Worm (Caenorhabditis elegans): ENCODE results near the gene C06E4.8.

The C06E4.8 gene

DNA sequence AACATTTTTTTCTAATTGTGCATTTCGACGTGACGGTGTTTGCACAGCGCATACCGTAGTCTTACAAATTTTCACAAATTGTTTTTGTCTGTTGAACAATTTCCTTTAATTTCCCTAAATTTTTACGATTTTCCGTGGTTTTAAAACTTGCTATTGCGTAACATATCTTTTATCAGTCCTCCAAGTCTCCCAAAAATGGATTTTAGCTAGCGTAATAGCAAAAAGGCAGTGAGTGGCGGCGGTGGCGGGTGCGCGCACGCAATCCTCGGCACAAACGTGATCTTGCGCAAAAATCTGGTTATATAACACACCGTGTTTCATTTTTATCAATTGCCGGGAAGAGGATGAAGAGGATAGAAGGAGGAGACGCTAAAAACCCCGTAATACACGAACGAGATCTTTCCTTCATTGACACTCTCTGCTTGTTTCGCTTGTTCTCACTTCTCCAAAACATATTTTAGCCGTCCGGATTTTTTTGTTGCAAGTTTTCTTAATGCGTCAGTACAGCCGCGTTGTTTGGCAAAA lies 49.4 kb downstream of the C06E4.8 start:
- no peak for TF ChIP-seq K02D7.2 (tag; optimal IDR thresholded peaks at IDR 0.05)
- TF ChIP-seq ceh-2 (tag; optimal IDR thresholded peaks at IDR 0.05): no peak
- TF ChIP-seq pqm-1 (tag; optimal IDR thresholded peaks at IDR 0.05): no peak
- TF ChIP-seq tbx-7 (tag; optimal IDR thresholded peaks at IDR 0.05): no peak
- TF ChIP-seq ceh-31 (tag; optimal IDR thresholded peaks at IDR 0.05): no peak
- no peak for TF ChIP-seq sox-2 (GFP tag; IDR thresholded peaks at IDR 0.05)

ce11 chrIV:7235382-7235917 lies 50.2 kb downstream of the C06E4.8 start:
- TF ChIP-seq pha-2 (tag; optimal IDR thresholded peaks at IDR 0.05) (no peak), sdc-2 (tag; optimal IDR thresholded peaks at IDR 0.05) (peak; percentile 47), ahr-1 (tag; optimal IDR thresholded peaks at IDR 0.05) (no peak), ceh-34 (tag; optimal IDR thresholded peaks at IDR 0.05) (peak; percentile 83), gmeb-2 (tag; optimal IDR thresholded peaks at IDR 0.05) (no peak), odd-2 (tag; optimal IDR thresholded peaks at IDR 0.05) (no peak), dmd-4 (tag; optimal IDR thresholded peaks at IDR 0.05; ENCODE audit: borderline replicate concordance) (peak; percentile 67), ceh-19 (GFP tag; optimal IDR thresholded peaks at IDR 0.05) (peak; percentile 43), tbx-7 (tag; optimal IDR thresholded peaks at IDR 0.05) (peak; percentile 6), pag-3 (tag; optimal IDR thresholded peaks at IDR 0.05; ENCODE audit: borderline replicate concordance) (no peak), nhr-11 (tag; optimal IDR thresholded peaks at IDR 0.05) (no peak), ceh-14 (tag; optimal IDR thresholded peaks at IDR 0.05) (peak; percentile 50), elt-4 (tag; optimal IDR thresholded peaks at IDR 0.05) (no peak), ama-1 (optimal IDR thresholded peaks at IDR 0.05) (no peak), pqm-1 (tag; optimal IDR thresholded peaks at IDR 0.05) (no peak), unc-55 (GFP tag; optimal IDR thresholded peaks at IDR 0.05) (peak; percentile 52), ceh-31 (tag; optimal IDR thresholded peaks at IDR 0.05) (peak; percentile 80), Y22D7AL.16 (tag; optimal IDR thresholded peaks at IDR 0.05) (no peak), hlh-15 (tag; optimal IDR thresholded peaks at IDR 0.05) (no peak), lin-11 (tag; optimal IDR thresholded peaks at IDR 0.05) (no peak), C08G9.2 (tag; optimal IDR thresholded peaks at IDR 0.05) (peak; percentile 45), sox-2 (GFP tag; IDR thresholded peaks at IDR 0.05) (no peak), ceh-48 (tag; optimal IDR thresholded peaks at IDR 0.05) (no peak), fkh-10 (GFP tag; optimal IDR thresholded peaks at IDR 0.05) (no peak), ceh-30 (tag; optimal IDR thresholded peaks at IDR 0.05) (peak; percentile 28), ceh-18 (tag; optimal IDR thresholded peaks at IDR 0.05) (peak; percentile 75), nfya-1 (tag; optimal IDR thresholded peaks at IDR 0.05) (peak; percentile 80), T23F11.4 (GFP tag; optimal IDR thresholded peaks at IDR 0.05) (no peak), unc-3 (GFP tag; conservative IDR thresholded peaks at IDR 0.05) (no peak), unc-3 (tag; optimal IDR thresholded peaks at IDR 0.05) (no peak), ceh-9 (tag; optimal IDR thresholded peaks at IDR 0.05) (no peak), ceh-2 (tag; optimal IDR thresholded peaks at IDR 0.05) (peak; percentile 9), zip-5 (tag; optimal IDR thresholded peaks at IDR 0.05) (no peak), rnt-1 (tag; optimal IDR thresholded peaks at IDR 0.05) (no peak), ets-4 (tag; optimal IDR thresholded peaks at IDR 0.05) (peak; percentile 12), fkh-6 (tag; optimal IDR thresholded peaks at IDR 0.05) (peak; percentile 50), K09A11.1 (tag; optimal IDR thresholded peaks at IDR 0.05; ENCODE audit: insufficient read depth) (no peak), elt-2 (tag; optimal IDR thresholded peaks at IDR 0.05) (peak; percentile 96), eyg-1 (tag; optimal IDR thresholded peaks at IDR 0.05) (peak; percentile 24), K02D7.2 (tag; optimal IDR thresholded peaks at IDR 0.05) (no peak), nhr-232 (tag; optimal IDR thresholded peaks at IDR 0.05) (no peak), npax-4 (tag; optimal IDR thresholded peaks at IDR 0.05) (no peak), hlh-30 (tag; optimal IDR thresholded peaks at IDR 0.05; ENCODE audit: insufficient read depth) (no peak), ceh-6 (GFP tag; optimal IDR thresholded peaks at IDR 0.05) (no peak), lim-6 (tag; optimal IDR thresholded peaks at IDR 0.05) (no peak), pax-1 (tag; optimal IDR thresholded peaks at IDR 0.05) (no peak), ceh-24 (tag; optimal IDR thresholded peaks at IDR 0.05) (no peak), hlh-6 (tag; optimal IDR thresholded peaks at IDR 0.05) (peak; percentile 27), ref-2 (tag; optimal IDR thresholded peaks at IDR 0.05) (peak; percentile 45), tbx-2 (tag; optimal IDR thresholded peaks at IDR 0.05) (peak; percentile 70)

Data from whole organism, late embryonic.